Comparison of ENCODE assay signal across 1 fruit fly cellular context in genomic region chrX:19697255-19697877, dm6.
TF ChIP-seq lines count a peak whose summit lies in the region.

No protein-coding gene starts in this region.

TF ChIP-seq in whole organism, embryonic, 481 proteins besides CTCF, POLR2A, EP300 and RAD21 (continued from another document):
- TF ChIP-seq nerfin-2 (GFP tag; IDR thresholded peaks at IDR 0.05; lab: Robert Waterston, UW; ENCODE audit: partially characterized antibody) (no peak), Hand (GFP tag; optimal IDR thresholded peaks at IDR 0.05; lab: Kevin White, UChicago) (no peak), tin (GFP tag; optimal IDR thresholded peaks at IDR 0.05; lab: Kevin White, UChicago) (no peak), yki (optimal IDR thresholded peaks at IDR 0.05; lab: Kevin White, UChicago) (no peak), sob (GFP tag; IDR thresholded peaks at IDR 0.05; lab: Robert Waterston, UW) (0 out of 2 replicates have a peak, but pooled peaks have one; percentile 15), CG14965 (GFP tag; optimal IDR thresholded peaks at IDR 0.05; lab: Kevin White, UChicago; ENCODE audit: borderline replicate concordance) (no peak), CG12236 (GFP tag; optimal IDR thresholded peaks at IDR 0.05; lab: Kevin White, UChicago) (no peak), gsb-n (tag; optimal IDR thresholded peaks at IDR 0.05; lab: Kevin White, UChicago) (no peak), esg (GFP tag; conservative IDR thresholded peaks at IDR 0.05; lab: Robert Waterston, UW) (no peak), sim (GFP tag; IDR thresholded peaks at IDR 0.05; lab: Robert Waterston, UW) (no peak), Rfx (GFP tag; IDR thresholded peaks at IDR 0.05; lab: Robert Waterston, UW) (peak; percentile 20; the same call in 1 of the 2 replicates), ham (GFP tag; IDR thresholded peaks at IDR 0.05; lab: Robert Waterston, UW) (no peak), Hmx (GFP tag; optimal IDR thresholded peaks at IDR 0.05; lab: Kevin White, UChicago) (no peak), insv (GFP tag; optimal IDR thresholded peaks at IDR 0.05; lab: Kevin White, UChicago) (peak; percentile 65 to 93), CG1647 (GFP tag; optimal IDR thresholded peaks at IDR 0.05; lab: Kevin White, UChicago) (no peak), CG6791 (GFP tag; IDR thresholded peaks at IDR 0.05; lab: Robert Waterston, UW; ENCODE audit: partially characterized antibody) (no peak), Rx (GFP tag; IDR thresholded peaks at IDR 0.05; lab: Robert Waterston, UW) (no peak), CG6683 (GFP tag; optimal IDR thresholded peaks at IDR 0.05; lab: Kevin White, UChicago) (no peak), wdn (GFP tag; IDR thresholded peaks at IDR 0.05; lab: Robert Waterston, UW) (no peak), CG13287 (GFP tag; IDR thresholded peaks at IDR 0.05; lab: Robert Waterston, UW; ENCODE audit: partially characterized antibody) (no peak), dati (GFP tag; IDR thresholded peaks at IDR 0.05; lab: Robert Waterston, UW) (no peak), Meics (GFP tag; optimal IDR thresholded peaks at IDR 0.05; lab: Kevin White, UChicago) (no peak), CG7271 (tag; optimal IDR thresholded peaks at IDR 0.05; lab: Kevin White, UChicago) (no peak), ato (GFP tag; IDR thresholded peaks at IDR 0.05; lab: Robert Waterston, UW; ENCODE audit: partially characterized antibody) (no peak), seq (GFP tag; IDR thresholded peaks at IDR 0.05; lab: Robert Waterston, UW) (no peak), CG12104 (GFP tag; optimal IDR thresholded peaks at IDR 0.05; lab: Kevin White, UChicago) (no peak), CG31441 (GFP tag; IDR thresholded peaks at IDR 0.05; lab: Robert Waterston, UW) (no peak), CG14860 (GFP tag; IDR thresholded peaks at IDR 0.05; lab: Robert Waterston, UW; ENCODE audit: partially characterized antibody) (no peak), Atf6 (GFP tag; IDR thresholded peaks at IDR 0.05; lab: Robert Waterston, UW) (no peak), CG9437 (GFP tag; optimal IDR thresholded peaks at IDR 0.05; lab: Kevin White, UChicago) (no peak), repo (GFP tag; optimal IDR thresholded peaks at IDR 0.05; lab: Kevin White, UChicago) (no peak), CG16779 (GFP tag; IDR thresholded peaks at IDR 0.05; lab: Robert Waterston, UW) (no peak), Lim3 (GFP tag; IDR thresholded peaks at IDR 0.05; lab: Robert Waterston, UW) (no peak), CG12071 (GFP tag; optimal IDR thresholded peaks at IDR 0.05; lab: Kevin White, UChicago) (no peak), ase (GFP tag; IDR thresholded peaks at IDR 0.05; lab: Robert Waterston, UW) (no peak), CG12155 (GFP tag; optimal IDR thresholded peaks at IDR 0.05; lab: Kevin White, UChicago) (peak; percentile 52), CG12659 (GFP tag; optimal IDR thresholded peaks at IDR 0.05; lab: Kevin White, UChicago) (no peak), CG18619 (GFP tag; optimal IDR thresholded peaks at IDR 0.05; lab: Kevin White, UChicago) (no peak), da (GFP tag; optimal IDR thresholded peaks at IDR 0.05; lab: Kevin White, UChicago) (no peak), CG2199 (GFP tag; IDR thresholded peaks at IDR 0.05; lab: Robert Waterston, UW) (0 out of 3 replicates have a peak, but pooled peaks have one; percentile 15), MESR4 (GFP tag; optimal IDR thresholded peaks at IDR 0.05; lab: Kevin White, UChicago) (peak; percentile 20), odd (GFP tag; optimal IDR thresholded peaks at IDR 0.05; lab: Kevin White, UChicago) (no peak), ATbp (GFP tag; optimal IDR thresholded peaks at IDR 0.05; lab: Kevin White, UChicago) (peak; percentile 23), CG31365 (tag; optimal IDR thresholded peaks at IDR 0.05; lab: Kevin White, UChicago) (no peak), Bteb2 (GFP tag; optimal IDR thresholded peaks at IDR 0.05; lab: Kevin White, UChicago) (no peak), CG8478 (optimal IDR thresholded peaks at IDR 0.05; lab: Kevin White, UChicago) (peak; percentile 92), CG13123 (GFP tag; optimal IDR thresholded peaks at IDR 0.05; lab: Kevin White, UChicago) (no peak)
TF ChIP-seq in whole organism, embryonic: peak in this region for 49.
